Worm (Caenorhabditis elegans) whole organism, young adult: ENCODE measurements around the gene nhr-204.

ENCODE experiments used
- F10E7.11 ChIP-seq: sonication (generic microtip); optimal IDR thresholded peaks from 2 replicates; lab custom pipeline; 2017; ENCODE audit warnings: mild to moderate bottlenecking, missing genetic modification characterization, moderate library complexity, missing compliant biosample characterization
- F33H1.4 ChIP-seq: fragments of 200-800 bp; sonication (Bioruptor generic); IDR thresholded peaks from 2 replicates; pipeline ENCODE4 v1.3.6; 2022; ENCODE audit warnings: missing genetic modification reagents, missing genetic modification characterization, missing compliant biosample characterization
- F37B4.10 ChIP-seq: fragments of 200-800 bp; sonication (Bioruptor generic); IDR thresholded peaks from 2 replicates; pipeline ENCODE4 v1.3.6; 2022; ENCODE audit warnings: missing genetic modification characterization, missing compliant biosample characterization
- F49E8.2 ChIP-seq: sonication (generic microtip); optimal IDR thresholded peaks from 3 replicates; lab custom pipeline; 2017; ENCODE audit warnings: missing genetic modification characterization, mild to moderate bottlenecking, missing compliant biosample characterization, antibody characterized with exemption, moderate library complexity; ENCODE audit not compliant: insufficient read depth
- F55B11.4 ChIP-seq: sonication (generic microtip); optimal IDR thresholded peaks from 2 replicates; lab custom pipeline; 2016; ENCODE audit warnings: missing compliant biosample characterization, missing genetic modification characterization, borderline replicate concordance; ENCODE audit not compliant: insufficient read depth
- F57A8.1 ChIP-seq: fragments of 200-800 bp; sonication (Bioruptor generic); optimal IDR thresholded peaks from 2 replicates; lab custom pipeline; 2018; ENCODE audit warnings: mild to moderate bottlenecking, missing genetic modification characterization, moderate library complexity, missing compliant biosample characterization
- F57C9.4 ChIP-seq: sonication (generic microtip); optimal IDR thresholded peaks from 2 replicates; lab custom pipeline; 2017; ENCODE audit warnings: mild to moderate bottlenecking, missing genetic modification characterization, missing compliant biosample characterization
- K11D2.4 ChIP-seq: fragments of 200-800 bp; sonication (Bioruptor generic); IDR thresholded peaks from 2 replicates; pipeline ENCODE4 v1.3.6; 2022; ENCODE audit warnings: missing genetic modification reagents, missing genetic modification characterization, missing compliant biosample characterization
- Y67H2A.10 ChIP-seq: fragments of 200-800 bp; sonication (Bioruptor generic); conservative IDR thresholded peaks from 2 replicates; pipeline ENCODE4 v1.3.6; 2022; ENCODE audit warnings: missing genetic modification reagents, missing genetic modification characterization, missing compliant biosample characterization
- athp-1 ChIP-seq: sonication (generic microtip); optimal IDR thresholded peaks from 2 replicates; lab custom pipeline; 2017; ENCODE audit warnings: mild to moderate bottlenecking, missing genetic modification characterization, missing compliant biosample characterization
- attf-5 ChIP-seq: fragments of 200-800 bp; sonication (Bioruptor generic); optimal IDR thresholded peaks from 2 replicates; lab custom pipeline; 2018; ENCODE audit warnings: mild to moderate bottlenecking, missing genetic modification characterization, missing compliant biosample characterization
- cebp-1 ChIP-seq, 2 experiments: fragments of 200-800 bp in 1 of 2; sonication (Bioruptor generic) in 1 of 2; sonication (generic microtip) in 1 of 2; IDR thresholded peaks in 1 of 2; optimal IDR thresholded peaks in 1 of 2; 2 replicates each; pipeline versions ENCODE4 v1.3.6 to Lab custom; 2017 to 2022; ENCODE audit warnings: missing compliant biosample characterization in 2 of 2, missing genetic modification characterization in 2 of 2, mild to moderate bottlenecking in 1 of 2, missing genetic modification reagents in 1 of 2, moderate library complexity in 1 of 2
- ceh-58 ChIP-seq: fragments of 200-800 bp; sonication (Bioruptor generic); IDR thresholded peaks from 2 replicates; pipeline ENCODE4 v1.3.6; 2022; ENCODE audit warnings: missing genetic modification characterization, missing compliant biosample characterization
- chd-7 ChIP-seq: sonication (generic microtip); optimal IDR thresholded peaks from 2 replicates; lab custom pipeline; 2016; ENCODE audit warnings: mild to moderate bottlenecking, missing genetic modification characterization, moderate library complexity, missing compliant biosample characterization
- die-1 ChIP-seq: sonication (generic microtip); optimal IDR thresholded peaks from 2 replicates; lab custom pipeline; 2016; ENCODE audit warnings: missing genotype, mild to moderate bottlenecking, missing genetic modification characterization, missing compliant biosample characterization
- dpl-1 ChIP-seq: fragments of 150-350 bp; optimal IDR thresholded peaks from 2 replicates; lab custom pipeline; 2014; ENCODE audit warnings: missing biosample characterization, missing genetic modification reagents, missing genetic modification characterization
- egl-44 ChIP-seq: fragments of 200-800 bp; sonication (Bioruptor generic); IDR thresholded peaks from 2 replicates; pipeline ENCODE4 v1.3.6; 2022; ENCODE audit warnings: missing genetic modification reagents, missing genetic modification characterization, missing compliant biosample characterization
- egrh-3 ChIP-seq: fragments of 200-800 bp; sonication (Bioruptor generic); IDR thresholded peaks from 2 replicates; pipeline ENCODE4 v1.3.6; 2022; ENCODE audit warnings: missing genetic modification reagents, missing genetic modification characterization, missing compliant biosample characterization
- ets-4 ChIP-seq: fragments of 200-800 bp; sonication (Bioruptor generic); optimal IDR thresholded peaks from 2 replicates; lab custom pipeline; 2018; ENCODE audit warnings: mild to moderate bottlenecking, missing genetic modification characterization, missing compliant biosample characterization
- fkh-3 ChIP-seq: sonication (generic microtip); optimal IDR thresholded peaks from 2 replicates; lab custom pipeline; 2016; ENCODE audit warnings: mild to moderate bottlenecking, missing genetic modification characterization, missing compliant biosample characterization
- lag-1 ChIP-seq: fragments of 200-800 bp; sonication (Bioruptor generic); IDR thresholded peaks from 2 replicates; pipeline ENCODE4 v1.3.6; 2022; ENCODE audit warnings: missing genetic modification reagents, missing genetic modification characterization, missing compliant biosample characterization
- lin-35 ChIP-seq, 3 experiments: fragments of 150-350 bp in 2 of 3; sonication (generic microtip) in 1 of 3; optimal IDR thresholded peaks; 2 replicates each; lab custom pipeline; 2014 to 2018; ENCODE audit warnings: missing biosample characterization in 3 of 3, missing genetic modification characterization in 3 of 3, missing genetic modification reagents in 3 of 3
- lin-40 ChIP-seq: sonication (generic microtip); optimal IDR thresholded peaks from 2 replicates; lab custom pipeline; 2016; ENCODE audit warnings: missing genetic modification characterization, mild to moderate bottlenecking, missing compliant biosample characterization, missing genotype, missing genetic modification reagents
- madf-6 ChIP-seq: fragments of 200-800 bp; sonication (Bioruptor generic); IDR thresholded peaks from 2 replicates; pipeline ENCODE4 v1.3.6; 2022; ENCODE audit warnings: missing genetic modification reagents, missing genetic modification characterization, missing compliant biosample characterization
- mcd-1 ChIP-seq: fragments of 200-800 bp; sonication (Bioruptor generic); IDR thresholded peaks from 2 replicates; pipeline ENCODE4 v1.3.6; 2022; ENCODE audit warnings: missing genetic modification reagents, missing genetic modification characterization, missing compliant biosample characterization
- mes-4 ChIP-seq: sonication (generic microtip); optimal IDR thresholded peaks from 2 replicates; lab custom pipeline; 2016; ENCODE audit warnings: missing genotype, missing genetic modification characterization, missing compliant biosample characterization
- pbrm-1 ChIP-seq: fragments of 200-800 bp; sonication (Bioruptor generic); IDR thresholded peaks from 2 replicates; pipeline ENCODE4 v1.3.6; 2022; ENCODE audit warnings: missing genetic modification reagents, missing genetic modification characterization, missing compliant biosample characterization
- rcor-1 ChIP-seq: fragments of 200-800 bp; sonication (Bioruptor generic); IDR thresholded peaks from 2 replicates; pipeline ENCODE4 v1.3.6; 2022; ENCODE audit warnings: missing genetic modification reagents, missing genetic modification characterization, missing compliant biosample characterization
- repo-1 ChIP-seq: sonication (generic microtip); optimal IDR thresholded peaks from 2 replicates; lab custom pipeline; 2017; ENCODE audit warnings: mild to moderate bottlenecking, missing genetic modification characterization, missing compliant biosample characterization
- rpc-1 ChIP-seq, 2 experiments: fragments of 150-350 bp in 1 of 2; sonication (generic microtip) in 1 of 2; optimal IDR thresholded peaks; 2 replicates each; lab custom pipeline; 2014 to 2018; ENCODE audit warnings: missing biosample characterization in 1 of 2, missing genetic modification characterization in 1 of 2, missing genetic modification reagents in 1 of 2, missing genotype in 1 of 2
- snpc-1.1 ChIP-seq: sonication (generic microtip); optimal IDR thresholded peaks from 2 replicates; lab custom pipeline; 2017; ENCODE audit warnings: missing genetic modification characterization, mild to moderate bottlenecking, missing compliant biosample characterization, antibody characterized with exemption, moderate library complexity, missing genotype, missing genetic modification reagents; ENCODE audit not compliant: insufficient read depth
- snpc-1.3 ChIP-seq: sonication (generic microtip); optimal IDR thresholded peaks from 2 replicates; lab custom pipeline; 2017; ENCODE audit warnings: missing genetic modification characterization, mild to moderate bottlenecking, missing compliant biosample characterization, antibody characterized with exemption, moderate library complexity, missing genotype, missing genetic modification reagents; ENCODE audit not compliant: insufficient read depth
- snpc-3.4 ChIP-seq: sonication (generic microtip); optimal IDR thresholded peaks from 2 replicates; lab custom pipeline; 2017; ENCODE audit warnings: missing genetic modification characterization, mild to moderate bottlenecking, missing compliant biosample characterization, antibody characterized with exemption, moderate library complexity, missing genotype, missing genetic modification reagents
- sptf-2 ChIP-seq: fragments of 200-800 bp; sonication (Bioruptor generic); optimal IDR thresholded peaks from 2 replicates; lab custom pipeline; 2018; ENCODE audit warnings: mild to moderate bottlenecking, missing genetic modification characterization, missing compliant biosample characterization
- tlf-1 ChIP-seq: fragments of 200-800 bp; sonication (Bioruptor generic); optimal IDR thresholded peaks from 2 replicates; lab custom pipeline; 2018; ENCODE audit warnings: mild to moderate bottlenecking, missing genetic modification characterization, missing compliant biosample characterization
- unc-130 ChIP-seq: sonication (generic microtip); optimal IDR thresholded peaks from 2 replicates; lab custom pipeline; 2016; ENCODE audit warnings: missing genetic modification reagents, missing genetic modification characterization, missing compliant biosample characterization
- xnd-1 ChIP-seq: sonication (generic microtip); optimal IDR thresholded peaks from 2 replicates; lab custom pipeline; 2016; ENCODE audit warnings: missing genotype, missing genetic modification reagents, missing genetic modification characterization, missing compliant biosample characterization
- ztf-18 ChIP-seq: sonication (generic microtip); optimal IDR thresholded peaks from 2 replicates; lab custom pipeline; 2016; ENCODE audit warnings: missing genotype, mild to moderate bottlenecking, missing genetic modification characterization, missing compliant biosample characterization

nhr-204 gene

ce11 chrV:242518-242917 is 16.1 kb downstream of the nhr-204 start, which contains the start of gene R02C2.7 (continued):
- TF ChIP-seq egrh-3 (GFP tag; lab: Robert Waterston, UW) = no peak

DNA sequence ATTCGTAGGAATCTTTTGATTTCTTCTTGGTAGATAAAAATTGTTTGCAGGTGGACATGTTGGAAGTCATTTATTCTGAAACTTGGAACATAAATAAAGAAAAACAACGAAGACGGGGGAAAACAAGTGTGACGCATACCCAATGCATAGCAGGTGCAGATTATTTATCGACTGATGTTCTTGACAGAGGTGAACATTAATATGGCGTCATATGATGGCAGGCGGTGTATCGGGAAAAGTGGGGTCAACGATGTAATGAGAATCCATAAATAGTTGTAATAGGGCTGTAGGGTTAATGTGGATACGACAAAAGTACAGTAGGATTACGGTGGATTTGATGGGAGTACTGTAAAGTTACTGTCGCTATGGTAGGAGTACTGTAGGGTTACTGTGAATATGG is 18.3 kb downstream of the nhr-204 start, which contains the start of gene txt-2:
TSS of gene txt-2 (minus strand) at position 214 of the 400 bp plus-strand sequence.
- no peak for TF ChIP-seq lag-1
- no peak for TF ChIP-seq F57C9.4
- no peak for TF ChIP-seq egl-44
- TF ChIP-seq fkh-3 (tag; lab: Kevin White, UChicago) = no peak
- TF ChIP-seq unc-130 (GFP tag; lab: Kevin White, UChicago) = no peak
- TF ChIP-seq snpc-3.4 = no peak
- no peak for TF ChIP-seq madf-6 (GFP tag; lab: Robert Waterston, UW)
- no peak for TF ChIP-seq lin-35 (GFP tag; optimal IDR thresholded peaks at IDR 0.05; lab: Kevin White, UChicago)
- no peak for TF ChIP-seq snpc-1.3 (tag; lab: Kevin White, UChicago)
- no peak for TF ChIP-seq athp-1 (tag; lab: Kevin White, UChicago)
- no peak for TF ChIP-seq mcd-1 (GFP tag; lab: Robert Waterston, UW)
- no peak for TF ChIP-seq F33H1.4

- no peak for TF ChIP-seq xnd-1 (tag; lab: Kevin White, UChicago)
- TF ChIP-seq ztf-18 (tag; lab: Kevin White, UChicago) = no peak
- TF ChIP-seq F57A8.1 = no peak
- no peak for TF ChIP-seq snpc-1.1 (tag; lab: Kevin White, UChicago)
- TF ChIP-seq F49E8.2 (tag; lab: Kevin White, UChicago) = no peak
- TF ChIP-seq egl-44 = no peak
- no peak for TF ChIP-seq tlf-1 (GFP tag; lab: Kevin White, UChicago)
- no peak for TF ChIP-seq K11D2.4 (GFP tag; lab: Robert Waterston, UW)
- TF ChIP-seq lin-40 (tag; lab: Kevin White, UChicago) = no peak
- TF ChIP-seq pbrm-1 (GFP tag; lab: Robert Waterston, UW) = no peak
- TF ChIP-seq chd-7 (tag; lab: Kevin White, UChicago) = no peak
These were observed 20.5 kb downstream of the nhr-204 start, which contains the start of gene R02C2.1 for ce11 chrV:238094-238493. Gene R02C2.1 (minus strand): TSS chrV:238194.

ce11 chrV:237012-237411 is 21.6 kb downstream of the nhr-204 start:
- TF ChIP-seq die-1 (tag; lab: Kevin White, UChicago) (no peak), attf-5 (no peak), dpl-1 (GFP tag; lab: Kevin White, UChicago) (no peak), F37B4.10 (no peak), rpc-1 (optimal IDR thresholded peaks at IDR 0.05; lab: Kevin White, UChicago) (no peak), rpc-1 (tag; optimal IDR thresholded peaks at IDR 0.05; lab: Kevin White, UChicago) (no peak), rcor-1 (no peak), repo-1 (tag; lab: Kevin White, UChicago) (no peak), K11D2.4 (GFP tag; lab: Robert Waterston, UW) (no peak), ceh-58 (GFP tag; lab: Robert Waterston, UW) (no peak), Y67H2A.10 (GFP tag; lab: Robert Waterston, UW) (no peak), F10E7.11 (no peak), sptf-2 (GFP tag; lab: Kevin White, UChicago) (no peak), F55B11.4 (no peak), lin-40 (tag; lab: Kevin White, UChicago) (no peak), ets-4 (GFP tag; lab: Kevin White, UChicago) (no peak), cebp-1 (GFP tag; IDR thresholded peaks at IDR 0.05; lab: Robert Waterston, UW) (no peak), cebp-1 (tag; optimal IDR thresholded peaks at IDR 0.05; lab: Kevin White, UChicago) (no peak), mes-4 (no peak)
